Worm (Caenorhabditis elegans) whole organism, early embryonic: ENCODE data around the gene T11G6.2.

Experiments
- B0310.2 ChIP-seq: sonication (generic microtip); optimal IDR thresholded peaks from 2 replicates; lab custom pipeline; 2016; ENCODE audit warnings: mild to moderate bottlenecking, missing genetic modification characterization, missing compliant biosample characterization
- ama-1 ChIP-seq: fragments of 150-350 bp; optimal IDR thresholded peaks from 2 replicates; lab custom pipeline; 2014
- hnd-1 ChIP-seq: sonication (generic microtip); optimal IDR thresholded peaks from 2 replicates; lab custom pipeline; 2016; ENCODE audit warnings: missing genetic modification characterization, missing compliant biosample characterization
- scrt-1 ChIP-seq: fragments of 200-800 bp; sonication (Bioruptor generic); IDR thresholded peaks from 2 replicates; pipeline ENCODE4 v1.3.6; 2022; ENCODE audit warnings: missing genetic modification characterization, missing compliant biosample characterization

DNA sequence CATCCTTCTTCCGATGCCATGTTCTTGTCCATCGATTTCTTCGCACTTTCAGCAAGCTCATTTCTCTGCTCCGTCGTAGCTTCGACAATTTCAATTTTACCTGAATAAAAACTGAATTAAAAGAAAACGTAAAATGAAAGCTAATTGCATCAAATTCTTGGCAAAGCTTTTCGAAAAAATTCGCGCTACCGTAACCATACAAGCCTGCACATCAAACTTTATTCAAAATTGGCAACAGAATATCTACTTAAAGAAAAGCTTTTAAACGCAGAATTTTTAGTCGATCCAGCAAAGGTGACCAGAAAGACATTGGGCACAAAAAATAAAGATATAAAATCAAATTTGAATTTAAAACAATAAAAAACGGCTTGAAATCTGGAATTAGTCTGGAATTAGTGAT, 16.1 kb downstream of the T11G6.2 start:
- TF ChIP-seq B0310.2 (tag; lab: Kevin White, UChicago) (no peak), ama-1 (no peak), scrt-1 (no peak), hnd-1 (tag; lab: Kevin White, UChicago) (no peak)
